Worm (Caenorhabditis elegans) whole organism, L1 larva: ENCODE results near the gene npr-5.
A peak's percentile ranks its signal among the peaks of the same experiment; 100 is the strongest.

Source experiments
- C16A3.4 ChIP-seq: fragments of 150-350 bp; optimal IDR thresholded peaks from 2 replicates; lab custom pipeline; 2014; ENCODE audit warnings: missing biosample characterization, missing genetic modification characterization
- C34B4.2 ChIP-seq: sonication (generic microtip); optimal IDR thresholded peaks from 2 replicates; lab custom pipeline; 2017; ENCODE audit warnings: mild to moderate bottlenecking, missing genetic modification characterization, missing compliant biosample characterization
- F16B12.6 ChIP-seq: fragments of 150-350 bp; optimal IDR thresholded peaks from 2 replicates; lab custom pipeline; 2014; ENCODE audit warnings: missing biosample characterization, missing genetic modification characterization
- Y116A8C.19 ChIP-seq: sonication (generic microtip); optimal IDR thresholded peaks from 2 replicates; lab custom pipeline; 2016; ENCODE audit warnings: missing compliant biosample characterization, missing genetic modification characterization, borderline replicate concordance
- ceh-82 ChIP-seq, 3 experiments: fragments of 150-350 bp in 1 of 3; sonication (generic microtip) in 2 of 3; optimal IDR thresholded peaks; 2 replicates each; lab custom pipeline; 2014 to 2017; ENCODE audit warnings: missing biosample characterization in 3 of 3, missing genetic modification characterization in 3 of 3
- ces-1 ChIP-seq: fragments of 150-350 bp; optimal IDR thresholded peaks from 2 replicates; lab custom pipeline; 2014; ENCODE audit warnings: missing biosample characterization, missing genetic modification reagents, missing genetic modification characterization
- dsc-1 ChIP-seq: sonication (generic microtip); optimal IDR thresholded peaks from 2 replicates; lab custom pipeline; 2016; ENCODE audit warnings: mild to moderate bottlenecking, missing genetic modification characterization, missing compliant biosample characterization
- efl-1 ChIP-seq, 4 experiments: fragments of 150-350 bp; optimal IDR thresholded peaks in 3 of 4; peaks in 1 of 4; 1 replicate in 1 of 4; 2 replicates in 3 of 4; lab custom pipeline; 2014; ENCODE audit warnings: missing biosample characterization in 2 of 4, missing genetic modification characterization in 2 of 4, missing genetic modification reagents in 2 of 4
- egl-27 ChIP-seq, 2 experiments: fragments of 150-350 bp in 1 of 2; sonication (generic microtip); optimal IDR thresholded peaks; 3 replicates each; lab custom pipeline; 2017 to 2018; ENCODE audit warnings: missing biosample characterization in 2 of 2, missing genetic modification characterization in 2 of 2, missing genetic modification reagents in 2 of 2
- fkh-8 ChIP-seq: sonication (generic microtip); optimal IDR thresholded peaks from 2 replicates; lab custom pipeline; 2016; ENCODE audit warnings: mild to moderate bottlenecking, missing genetic modification characterization, missing compliant biosample characterization
- grh-1 ChIP-seq: fragments of 200-800 bp; sonication (Bioruptor generic); IDR thresholded peaks from 2 replicates; pipeline ENCODE4 v1.3.6; 2022; ENCODE audit warnings: missing genetic modification reagents, missing genetic modification characterization, missing compliant biosample characterization
- hlh-4 ChIP-seq: sonication (generic microtip); optimal IDR thresholded peaks from 2 replicates; lab custom pipeline; 2016; ENCODE audit warnings: mild to moderate bottlenecking, missing genetic modification characterization, missing compliant biosample characterization
- lin-14 ChIP-seq: fragments of 200-800 bp; sonication (Bioruptor generic); optimal IDR thresholded peaks from 2 replicates; lab custom pipeline; 2018; ENCODE audit warnings: mild to moderate bottlenecking, missing genetic modification characterization, moderate library complexity, missing compliant biosample characterization
- lin-39 ChIP-seq: fragments of 150-350 bp; optimal IDR thresholded peaks from 2 replicates; lab custom pipeline; 2014; ENCODE audit warnings: missing biosample characterization, missing genetic modification reagents, missing genetic modification characterization
- lir-3 ChIP-seq: sonication (generic microtip); optimal IDR thresholded peaks from 2 replicates; lab custom pipeline; 2016; ENCODE audit warnings: mild to moderate bottlenecking, missing genetic modification characterization, moderate library complexity, missing compliant biosample characterization; ENCODE audit not compliant: poor library complexity
- mdl-1 ChIP-seq, 2 experiments: fragments of 150-350 bp; optimal IDR thresholded peaks; 2 replicates each; lab custom pipeline; 2014 to 2017; ENCODE audit warnings: missing biosample characterization in 2 of 2, missing genetic modification characterization in 2 of 2, inconsistent platforms in 1 of 2
- mef-2 ChIP-seq: fragments of 150-350 bp; optimal IDR thresholded peaks from 2 replicates; lab custom pipeline; 2014; ENCODE audit warnings: missing biosample characterization, missing genetic modification characterization
- nhr-11 ChIP-seq: fragments of 150-350 bp; optimal IDR thresholded peaks from 2 replicates; lab custom pipeline; 2014; ENCODE audit warnings: missing biosample characterization, missing genetic modification characterization
- nhr-12 ChIP-seq: sonication (generic microtip); optimal IDR thresholded peaks from 2 replicates; lab custom pipeline; 2017; ENCODE audit warnings: missing biosample characterization, missing genetic modification characterization
- nhr-20 ChIP-seq: sonication (generic microtip); optimal IDR thresholded peaks from 2 replicates; lab custom pipeline; 2016; ENCODE audit warnings: mild to moderate bottlenecking, missing genetic modification characterization, missing compliant biosample characterization
- nhr-28 ChIP-seq: fragments of 150-350 bp; optimal IDR thresholded peaks from 2 replicates; lab custom pipeline; 2014; ENCODE audit warnings: missing biosample characterization, missing genetic modification characterization
- nhr-71 ChIP-seq: sonication (generic microtip); optimal IDR thresholded peaks from 2 replicates; lab custom pipeline; 2016; ENCODE audit warnings: mild to moderate bottlenecking, missing genetic modification characterization, moderate library complexity, missing compliant biosample characterization
- nhr-84 ChIP-seq: sonication (generic microtip); optimal IDR thresholded peaks from 2 replicates; lab custom pipeline; 2017; ENCODE audit warnings: missing biosample characterization, missing genetic modification characterization
- pax-3 ChIP-seq: fragments of 200-800 bp; sonication (Bioruptor generic); optimal IDR thresholded peaks from 2 replicates; lab custom pipeline; 2018; ENCODE audit warnings: mild to moderate bottlenecking, missing genetic modification characterization, moderate library complexity, missing compliant biosample characterization
- snpc-4 ChIP-seq: fragments of 150-350 bp; optimal IDR thresholded peaks from 2 replicates; lab custom pipeline; 2014; ENCODE audit warnings: missing biosample characterization, missing genetic modification characterization
- snu-23 ChIP-seq: sonication (generic microtip); optimal IDR thresholded peaks from 2 replicates; lab custom pipeline; 2016; ENCODE audit warnings: missing genetic modification characterization, missing compliant biosample characterization
- sox-4 ChIP-seq: sonication (generic microtip); optimal IDR thresholded peaks from 2 replicates; lab custom pipeline; 2016; ENCODE audit warnings: missing genetic modification characterization, missing compliant biosample characterization
- sup-37 ChIP-seq: fragments of 200-800 bp; sonication (Bioruptor generic); optimal IDR thresholded peaks from 2 replicates; lab custom pipeline; 2018; ENCODE audit warnings: mild to moderate bottlenecking, missing genetic modification characterization, missing compliant biosample characterization
- unc-62 ChIP-seq: fragments of 150-350 bp; optimal IDR thresholded peaks from 2 replicates; lab custom pipeline; 2014; ENCODE audit warnings: missing biosample characterization, missing genetic modification reagents, missing genetic modification characterization
- unc-98 ChIP-seq: fragments of 200-800 bp; sonication (Bioruptor generic); IDR thresholded peaks from 2 replicates; pipeline ENCODE4 v1.3.6; 2022; ENCODE audit warnings: missing genetic modification characterization, missing compliant biosample characterization
- xbp-1 ChIP-seq: sonication (generic microtip); optimal IDR thresholded peaks from 2 replicates; lab custom pipeline; 2016; ENCODE audit warnings: missing genetic modification characterization, missing compliant biosample characterization
- ztf-11 ChIP-seq, 2 experiments: sonication (generic microtip); optimal IDR thresholded peaks; 2 replicates each; lab custom pipeline; 2016 to 2017; ENCODE audit warnings: missing genetic modification characterization in 2 of 2, missing biosample characterization in 1 of 2, missing compliant biosample characterization in 1 of 2

npr-5 gene

DNA sequence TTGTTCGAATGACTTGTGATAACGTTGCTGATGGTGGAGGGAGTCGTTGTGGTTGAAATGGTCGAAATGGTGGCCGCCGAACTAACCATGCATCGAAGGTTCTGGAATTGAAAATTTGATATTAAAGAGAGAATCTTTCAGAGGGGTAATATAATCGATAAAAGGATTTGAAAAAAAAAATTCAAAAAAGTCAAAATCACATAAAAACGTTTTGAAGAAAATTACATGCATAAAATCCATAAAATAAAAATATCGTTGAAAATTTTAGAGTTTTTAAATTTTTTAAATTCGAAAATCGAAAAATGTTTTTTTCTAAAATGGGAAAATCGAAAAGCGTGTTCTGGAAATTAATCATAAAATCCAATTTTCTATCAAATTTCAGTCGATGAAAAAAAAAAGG is at the start of gene npr-5:
Gene npr-5 (minus strand): TSS at position 101 of the 400 bp plus-strand sequence.
- TF ChIP-seq ces-1 = no peak
- TF ChIP-seq lin-39 (tag; lab: Kevin White, UChicago) = no peak
- TF ChIP-seq nhr-84 (tag; lab: Kevin White, UChicago) = no peak
- no peak for TF ChIP-seq lin-14 (GFP tag; lab: Kevin White, UChicago)
- no peak for TF ChIP-seq sox-4 (tag; lab: Kevin White, UChicago)
- no peak for TF ChIP-seq pax-3 (tag; lab: Kevin White, UChicago)
- TF ChIP-seq nhr-28 (tag; lab: Kevin White, UChicago) = no peak
- no peak for TF ChIP-seq nhr-11
- no peak for TF ChIP-seq lir-3 (tag; lab: Kevin White, UChicago)
- TF ChIP-seq unc-62 (GFP tag; lab: Kevin White, UChicago) = no peak
- no peak for TF ChIP-seq ztf-11 (tag; optimal IDR thresholded peaks at IDR 0.05; lab: Kevin White, UChicago)
- TF ChIP-seq grh-1 = no peak
- no peak for TF ChIP-seq hlh-4
- TF ChIP-seq mdl-1 (tag; optimal IDR thresholded peaks at IDR 0.05; lab: Kevin White, UChicago) = no peak
- no peak for TF ChIP-seq Y116A8C.19 (tag; lab: Kevin White, UChicago)
- TF ChIP-seq nhr-71 (tag; lab: Kevin White, UChicago) = no peak

DNA sequence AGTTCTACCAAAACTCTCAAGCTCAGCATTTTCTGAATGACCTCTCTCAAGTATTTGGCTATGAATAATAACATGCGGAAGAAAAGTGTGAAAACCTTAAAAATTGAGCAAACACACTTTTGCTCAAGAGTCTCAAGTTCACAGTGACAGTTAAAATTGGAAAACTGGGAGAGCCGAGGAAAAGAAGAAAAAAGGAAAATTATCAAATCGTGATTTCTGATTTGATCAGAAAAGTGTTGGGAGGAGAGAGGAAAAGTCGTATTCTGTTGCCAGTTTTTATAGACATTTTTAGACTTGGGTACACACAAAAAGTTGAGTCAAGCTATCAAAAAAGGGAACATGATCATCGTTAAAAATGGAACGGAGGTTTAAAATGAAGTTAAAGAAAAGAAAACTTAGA is 49.7 kb upstream of the npr-5 start:
- no peak for TF ChIP-seq F16B12.6 (tag; lab: Kevin White, UChicago)
- no peak for TF ChIP-seq mef-2 (tag; lab: Kevin White, UChicago)
- no peak for TF ChIP-seq xbp-1 (tag; lab: Kevin White, UChicago)
- no peak for TF ChIP-seq snpc-4 (tag; lab: Kevin White, UChicago)
- TF ChIP-seq C34B4.2 (tag; lab: Kevin White, UChicago) = no peak

DNA sequence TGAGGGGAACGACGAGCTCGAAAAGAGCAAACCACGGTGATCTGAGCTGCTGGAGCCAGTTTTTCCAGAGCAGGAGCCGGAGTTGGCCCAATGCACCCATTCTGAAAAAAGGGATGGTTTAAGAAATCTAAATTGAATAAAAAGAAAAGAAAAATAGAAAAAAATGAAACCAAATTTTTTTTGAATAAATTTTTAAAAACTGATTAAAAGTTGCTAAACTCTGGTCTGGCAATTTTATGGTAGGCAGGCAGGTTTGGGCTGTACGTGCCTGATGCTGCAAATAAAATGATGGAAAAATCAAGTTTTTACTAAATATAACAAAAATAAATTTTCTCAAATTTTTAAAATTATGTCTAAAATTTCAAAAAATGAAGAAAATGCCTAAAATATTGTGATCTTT is 49.1 kb upstream of the npr-5 start, which contains the start of gene abt-4:
Gene abt-4 (minus strand): TSS at position 101 of the 400 bp plus-strand sequence.
- no peak for TF ChIP-seq efl-1 (optimal IDR thresholded peaks at IDR 0.05; lab: Kevin White, UChicago)
- TF ChIP-seq efl-1 (GFP tag; optimal IDR thresholded peaks at IDR 0.05 in 1 of 2; lab: Kevin White, UChicago) = peak in 1 of 2 experiments; percentile 10
- TF ChIP-seq unc-98 = no peak
- TF ChIP-seq egl-27 (tag; optimal IDR thresholded peaks at IDR 0.05; lab: Kevin White, UChicago) = no peak
- TF ChIP-seq Y116A8C.19 (tag; lab: Kevin White, UChicago) = no peak
- TF ChIP-seq sup-37 (GFP tag; lab: Kevin White, UChicago) = no peak
- TF ChIP-seq C16A3.4 (tag; lab: Kevin White, UChicago) = no peak

DNA sequence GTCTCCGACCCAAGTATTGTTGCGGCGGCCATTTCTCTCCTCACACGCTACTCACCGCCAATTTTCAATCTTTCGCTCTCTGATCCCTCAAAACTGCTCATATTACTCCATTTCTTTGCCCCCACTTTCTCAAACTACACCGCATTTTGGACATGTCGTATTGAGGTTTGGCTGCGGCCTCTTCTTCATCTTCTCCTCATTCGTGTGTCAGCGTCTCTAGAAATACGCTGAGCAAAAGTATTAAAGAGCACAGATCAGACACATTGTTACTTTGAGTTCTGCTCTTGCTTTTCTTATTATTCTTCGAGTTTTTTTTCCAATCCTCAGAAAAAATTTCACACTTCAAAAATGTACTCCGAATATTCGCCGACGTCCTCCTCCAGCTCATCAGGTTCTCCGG is 38.5 kb upstream of the npr-5 start:
- TF ChIP-seq nhr-71 (tag; lab: Kevin White, UChicago) (peak; percentile 12), ceh-82 (tag; optimal IDR thresholded peaks at IDR 0.05; lab: Kevin White, UChicago) (peak in 1 of 3 experiments; percentile 10), snu-23 (no peak), nhr-20 (tag; lab: Kevin White, UChicago) (peak; percentile 56), fkh-8 (peak; percentile 54)

DNA sequence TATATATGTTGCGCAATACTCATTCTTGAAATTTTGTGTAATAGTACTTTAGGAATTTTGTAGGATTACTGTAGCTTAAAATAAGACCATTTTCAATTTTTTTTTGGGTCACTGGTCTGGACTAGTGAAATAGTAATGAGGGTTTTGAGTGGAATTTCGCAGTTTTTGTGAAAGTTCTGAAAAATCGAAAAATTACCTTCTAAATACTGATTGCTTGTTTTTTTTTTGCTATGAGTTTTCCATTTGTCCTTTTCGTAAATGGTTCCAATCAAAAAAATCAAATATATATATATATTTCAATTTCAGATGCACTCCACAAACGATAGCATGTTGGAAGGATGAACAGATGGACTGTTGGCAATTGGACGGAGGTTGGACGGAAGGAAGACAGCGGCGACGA is 30.9 kb upstream of the npr-5 start, which contains the start of gene nhr-15:
Gene nhr-15 (plus strand): TSS at position 301 of the 400 bp plus-strand sequence.
- TF ChIP-seq nhr-12 (no peak), dsc-1 (tag; lab: Kevin White, UChicago) (no peak)
